Worm (Caenorhabditis elegans) whole organism, L3 larva: Measurements from ENCODE around the gene lrpr-1.
A peak's percentile ranks its signal among the peaks of the same experiment; 100 is the strongest.

Experiments
- R02D3.7 ChIP-seq: fragments of 150-350 bp; optimal IDR thresholded peaks from 2 replicates; lab custom pipeline; 2014; ENCODE audit warnings: missing biosample characterization, missing genetic modification characterization
- ZK546.5 ChIP-seq: sonication (generic microtip); optimal IDR thresholded peaks from 2 replicates; lab custom pipeline; 2017; ENCODE audit warnings: missing biosample characterization, missing genetic modification characterization
- aly-2 ChIP-seq: fragments of 150-350 bp; optimal IDR thresholded peaks from 2 replicates; lab custom pipeline; 2014; ENCODE audit warnings: missing biosample characterization, missing genetic modification characterization
- ama-1 ChIP-seq: fragments of 150-350 bp; optimal IDR thresholded peaks from 2 replicates; lab custom pipeline; 2018
- ceh-28 ChIP-seq: fragments of 150-350 bp; optimal IDR thresholded peaks from 2 replicates; lab custom pipeline; 2014; ENCODE audit warnings: missing biosample characterization, missing genetic modification reagents, missing genetic modification characterization
- ceh-82 ChIP-seq: fragments of 150-350 bp; optimal IDR thresholded peaks from 2 replicates; lab custom pipeline; 2014; ENCODE audit warnings: missing biosample characterization, missing genetic modification characterization
- ceh-9 ChIP-seq: sonication (generic microtip); optimal IDR thresholded peaks from 2 replicates; lab custom pipeline; 2018; ENCODE audit warnings: missing biosample characterization, missing genetic modification characterization
- daf-12 ChIP-seq: fragments of 150-350 bp; optimal IDR thresholded peaks from 2 replicates; lab custom pipeline; 2014; ENCODE audit warnings: missing biosample characterization, missing genetic modification reagents, missing genetic modification characterization
- egl-5 ChIP-seq: fragments of 150-350 bp; optimal IDR thresholded peaks from 2 replicates; lab custom pipeline; 2017; ENCODE audit warnings: missing biosample characterization, missing genetic modification reagents, missing genetic modification characterization, inconsistent platforms
- elt-1 ChIP-seq: fragments of 150-350 bp; optimal IDR thresholded peaks from 2 replicates; lab custom pipeline; 2014; ENCODE audit warnings: missing biosample characterization, missing genetic modification characterization
- elt-3 ChIP-seq, 3 experiments: fragments of 150-350 bp in 1 of 3; sonication (generic microtip) in 2 of 3; optimal IDR thresholded peaks; 2 replicates in 2 of 3; 4 replicates in 1 of 3; lab custom pipeline; 2014 to 2017; ENCODE audit warnings: missing biosample characterization in 3 of 3, missing genetic modification characterization in 3 of 3
- eor-1 ChIP-seq, 2 experiments: fragments of 150-350 bp; optimal IDR thresholded peaks; 2 replicates each; lab custom pipeline; 2014 to 2018; ENCODE audit warnings: missing biosample characterization in 2 of 2, missing genetic modification characterization in 2 of 2
- fkh-2 ChIP-seq: fragments of 150-350 bp; optimal IDR thresholded peaks from 2 replicates; lab custom pipeline; 2014; ENCODE audit warnings: missing biosample characterization, missing genetic modification reagents, missing genetic modification characterization
- fos-1 ChIP-seq: fragments of 150-350 bp; optimal IDR thresholded peaks from 2 replicates; lab custom pipeline; 2014; ENCODE audit warnings: missing biosample characterization, missing genetic modification characterization
- hmg-11 ChIP-seq: sonication (generic microtip); optimal IDR thresholded peaks from 2 replicates; lab custom pipeline; 2016; ENCODE audit warnings: missing genetic modification characterization, missing compliant biosample characterization
- jun-1 ChIP-seq: fragments of 150-350 bp; optimal IDR thresholded peaks from 2 replicates; lab custom pipeline; 2014; ENCODE audit warnings: missing biosample characterization, missing genetic modification reagents, missing genetic modification characterization
- lin-15B ChIP-seq: fragments of 150-350 bp; optimal IDR thresholded peaks from 2 replicates; lab custom pipeline; 2014; ENCODE audit warnings: missing biosample characterization, missing genetic modification characterization
- lin-39 ChIP-seq: fragments of 150-350 bp; optimal IDR thresholded peaks from 2 replicates; lab custom pipeline; 2018; ENCODE audit warnings: missing biosample characterization, missing genetic modification reagents, missing genetic modification characterization
- lsy-12 ChIP-seq: sonication (generic microtip); optimal IDR thresholded peaks from 2 replicates; lab custom pipeline; 2016; ENCODE audit warnings: mild to moderate bottlenecking, missing genetic modification characterization, missing compliant biosample characterization
- mdl-1 ChIP-seq: fragments of 150-350 bp; optimal IDR thresholded peaks from 2 replicates; lab custom pipeline; 2014; ENCODE audit warnings: missing biosample characterization, missing genetic modification characterization
- nfya-1 ChIP-seq: sonication (generic microtip); optimal IDR thresholded peaks from 2 replicates; lab custom pipeline; 2017; ENCODE audit warnings: missing genetic modification characterization, mild to moderate bottlenecking, missing compliant biosample characterization, antibody characterized with exemption, moderate library complexity; ENCODE audit not compliant: insufficient read depth
- nhr-11 ChIP-seq: fragments of 150-350 bp; optimal IDR thresholded peaks from 2 replicates; lab custom pipeline; 2014; ENCODE audit warnings: missing biosample characterization, missing genetic modification characterization
- nhr-12 ChIP-seq: fragments of 150-350 bp; optimal IDR thresholded peaks from 2 replicates; lab custom pipeline; 2014; ENCODE audit warnings: missing biosample characterization, missing genetic modification characterization
- nhr-23 ChIP-seq: fragments of 150-350 bp; optimal IDR thresholded peaks from 2 replicates; lab custom pipeline; 2014; ENCODE audit warnings: missing biosample characterization, missing genetic modification reagents, missing genetic modification characterization
- nhr-237 ChIP-seq: fragments of 150-350 bp; optimal IDR thresholded peaks from 2 replicates; lab custom pipeline; 2014; ENCODE audit warnings: missing biosample characterization, missing genetic modification characterization
- nhr-25 ChIP-seq: sonication (generic microtip); optimal IDR thresholded peaks from 2 replicates; lab custom pipeline; 2017; ENCODE audit warnings: missing biosample characterization, missing genetic modification characterization
- nhr-28 ChIP-seq: fragments of 150-350 bp; optimal IDR thresholded peaks from 2 replicates; lab custom pipeline; 2014; ENCODE audit warnings: missing biosample characterization, missing genetic modification characterization
- nhr-43 ChIP-seq: sonication (generic microtip); optimal IDR thresholded peaks from 2 replicates; lab custom pipeline; 2016; ENCODE audit warnings: mild to moderate bottlenecking, missing genetic modification characterization, missing compliant biosample characterization; ENCODE audit not compliant: poor library complexity, severe bottlenecking
- nhr-67 ChIP-seq: fragments of 150-350 bp; optimal IDR thresholded peaks from 2 replicates; lab custom pipeline; 2014; ENCODE audit warnings: missing biosample characterization, missing genetic modification characterization
- nhr-76 ChIP-seq: fragments of 150-350 bp; sonication (generic microtip); optimal IDR thresholded peaks from 5 replicates; lab custom pipeline; 2014; ENCODE audit warnings: missing biosample characterization, missing genetic modification characterization
- nhr-77 ChIP-seq: fragments of 150-350 bp; optimal IDR thresholded peaks from 2 replicates; lab custom pipeline; 2014; ENCODE audit warnings: missing biosample characterization, missing genetic modification characterization
- pha-4 ChIP-seq: fragments of 150-350 bp; optimal IDR thresholded peaks from 2 replicates; lab custom pipeline; 2014; ENCODE audit warnings: missing biosample characterization, missing genetic modification reagents, missing genetic modification characterization
- pqm-1 ChIP-seq: fragments of 150-350 bp; optimal IDR thresholded peaks from 2 replicates; lab custom pipeline; 2017; ENCODE audit warnings: missing biosample characterization, missing genetic modification characterization, inconsistent platforms
- skn-1 ChIP-seq: fragments of 150-350 bp; optimal IDR thresholded peaks from 2 replicates; lab custom pipeline; 2014; ENCODE audit warnings: missing biosample characterization, missing genetic modification characterization
- snpc-4 ChIP-seq: fragments of 150-350 bp; optimal IDR thresholded peaks from 2 replicates; lab custom pipeline; 2014; ENCODE audit warnings: missing biosample characterization, missing genetic modification characterization
- tbx-2 ChIP-seq: sonication (generic microtip); optimal IDR thresholded peaks from 2 replicates; lab custom pipeline; 2016; ENCODE audit warnings: mild to moderate bottlenecking, missing genetic modification characterization, missing compliant biosample characterization
- unc-39 ChIP-seq: sonication (generic microtip); optimal IDR thresholded peaks from 4 replicates; lab custom pipeline; 2017; ENCODE audit warnings: missing biosample characterization, missing genetic modification characterization
- zag-1 ChIP-seq: fragments of 150-350 bp; optimal IDR thresholded peaks from 2 replicates; lab custom pipeline; 2014; ENCODE audit warnings: missing biosample characterization, missing genetic modification characterization
- ztf-11 ChIP-seq: fragments of 150-350 bp; optimal IDR thresholded peaks from 2 replicates; lab custom pipeline; 2014; ENCODE audit warnings: missing biosample characterization, missing genetic modification characterization

lrpr-1 gene

DNA sequence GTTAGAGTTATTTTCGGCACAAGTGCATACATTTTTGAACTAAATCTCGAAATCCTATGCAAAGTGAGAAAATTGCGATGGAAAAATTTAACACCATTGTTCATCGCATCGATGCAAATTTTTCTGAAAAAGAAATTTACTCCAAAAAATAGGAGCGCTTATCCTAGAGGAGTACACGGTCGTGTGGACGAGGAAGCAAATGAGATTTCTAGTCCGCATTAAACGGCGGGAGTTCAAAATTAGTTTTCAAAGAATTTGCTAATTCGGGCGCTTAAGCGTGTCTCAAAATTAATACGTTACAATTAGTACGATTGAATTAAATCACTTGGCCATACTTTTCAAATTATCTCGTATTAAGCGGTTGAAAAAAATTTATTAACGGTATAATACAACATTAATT, at the start of gene lrpr-1:
lrpr-1 (minus strand) TSS at position 185 of the 400 bp plus-strand sequence.
- TF ChIP-seq lin-15B (tag; lab: Kevin White, UChicago) (peak; percentile 76), ceh-28 (tag; lab: Kevin White, UChicago) (peak; percentile 52), nhr-237 (tag; lab: Kevin White, UChicago) (no peak), fos-1 (tag; lab: Kevin White, UChicago) (no peak), pha-4 (no peak), pqm-1 (tag; lab: Kevin White, UChicago) (peak; percentile 50), aly-2 (tag; lab: Kevin White, UChicago) (no peak), nhr-43 (tag; lab: Kevin White, UChicago) (peak; percentile 95), nfya-1 (tag; lab: Kevin White, UChicago) (peak; percentile 71), nhr-11 (tag; lab: Kevin White, UChicago) (no peak), nhr-25 (tag; lab: Kevin White, UChicago) (peak; percentile 30), ztf-11 (tag; lab: Kevin White, UChicago) (no peak), fkh-2 (peak; percentile 56), ceh-9 (tag; lab: Kevin White, UChicago) (no peak), zag-1 (tag; lab: Kevin White, UChicago) (no peak), mdl-1 (no peak), ZK546.5 (tag; lab: Kevin White, UChicago) (no peak), jun-1 (tag; lab: Kevin White, UChicago) (peak; percentile 42), unc-39 (no peak), nhr-76 (tag; lab: Kevin White, UChicago) (peak; percentile 47), nhr-12 (no peak), nhr-77 (tag; lab: Kevin White, UChicago) (no peak), lin-39 (tag; lab: Kevin White, UChicago) (peak; percentile 34), skn-1 (tag; lab: Kevin White, UChicago) (peak; percentile 59), nhr-23 (tag; lab: Kevin White, UChicago) (peak; percentile 82), ceh-82 (tag; lab: Kevin White, UChicago) (peak; percentile 48), ama-1 (lab: Kevin White, UChicago) (no peak), hmg-11 (tag; lab: Kevin White, UChicago) (peak; percentile 56), R02D3.7 (tag; lab: Kevin White, UChicago) (peak; percentile 71), egl-5 (tag; lab: Kevin White, UChicago) (peak; percentile 37), daf-12 (tag; lab: Kevin White, UChicago) (no peak), elt-3 (tag; optimal IDR thresholded peaks at IDR 0.05; lab: Kevin White, UChicago) (no peak), lsy-12 (tag; lab: Kevin White, UChicago) (peak; percentile 80), elt-1 (tag; lab: Kevin White, UChicago) (no peak), tbx-2 (tag; lab: Kevin White, UChicago) (no peak), eor-1 (tag; optimal IDR thresholded peaks at IDR 0.05; lab: Kevin White, UChicago) (no peak)

DNA sequence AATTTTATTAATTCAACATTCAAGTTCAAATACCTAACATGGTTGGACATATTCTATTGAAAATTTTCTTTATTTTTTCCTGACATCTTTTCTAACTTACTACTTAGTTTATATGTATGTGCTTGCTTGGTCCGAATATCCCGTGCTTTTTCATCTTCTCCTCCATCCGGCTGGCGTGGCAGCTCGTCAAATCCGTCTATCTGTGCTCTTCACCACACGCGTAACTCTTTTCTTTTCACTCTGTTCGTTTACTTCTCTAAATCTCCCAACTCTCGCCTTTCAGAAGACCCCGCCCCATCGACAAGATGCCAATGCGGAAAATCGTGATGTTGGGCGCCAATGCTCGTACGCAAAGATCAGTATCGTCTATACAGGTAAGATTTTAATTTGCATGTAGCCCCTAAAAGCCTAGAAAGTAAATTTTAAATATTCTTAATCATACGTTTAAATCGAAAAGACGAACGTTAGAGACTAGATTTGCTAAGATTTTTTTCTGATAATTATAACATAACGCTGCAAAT, 47.0 kb upstream of the lrpr-1 start:
- TF ChIP-seq egl-5 (tag; lab: Kevin White, UChicago) (no peak), elt-1 (tag; lab: Kevin White, UChicago) (no peak), ceh-9 (tag; lab: Kevin White, UChicago) (no peak), nfya-1 (tag; lab: Kevin White, UChicago) (peak; percentile 53), lin-39 (tag; lab: Kevin White, UChicago) (peak; percentile 36)

DNA sequence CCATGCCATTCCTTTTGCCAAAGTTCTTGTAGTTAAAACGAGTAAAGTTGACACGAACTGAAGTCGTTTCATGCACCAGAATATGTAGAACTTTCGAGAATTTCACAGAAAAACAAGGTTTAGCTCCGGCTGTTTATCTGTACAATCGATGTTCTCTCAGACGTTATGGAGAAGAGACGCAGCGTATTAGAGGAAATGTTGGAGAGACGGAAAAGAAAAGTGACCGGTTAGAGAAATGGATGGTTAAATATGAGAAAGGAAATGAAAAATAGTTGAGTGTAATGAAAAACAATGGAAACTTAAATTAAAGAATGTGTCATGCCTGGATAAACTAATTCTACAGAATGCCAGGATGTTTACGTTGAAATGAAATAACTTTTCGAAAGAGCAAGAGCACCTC, 46.0 kb upstream of the lrpr-1 start, which contains the start of gene pcm-1:
pcm-1 (minus strand) TSS at position 187 of the 400 bp plus-strand sequence.
- TF ChIP-seq snpc-4 (tag; lab: Kevin White, UChicago) (peak; percentile 25), lsy-12 (tag; lab: Kevin White, UChicago) (no peak), fos-1 (tag; lab: Kevin White, UChicago) (no peak), ceh-28 (tag; lab: Kevin White, UChicago) (peak; percentile 34), nfya-1 (tag; lab: Kevin White, UChicago) (peak; percentile 62), nhr-67 (tag; lab: Kevin White, UChicago) (no peak), nhr-76 (tag; lab: Kevin White, UChicago) (no peak), nhr-28 (tag; lab: Kevin White, UChicago) (no peak), hmg-11 (tag; lab: Kevin White, UChicago) (peak; percentile 2), lin-39 (tag; lab: Kevin White, UChicago) (peak; percentile 2), ztf-11 (tag; lab: Kevin White, UChicago) (no peak)
